Worm (Caenorhabditis elegans): ENCODE data around the gene far-5.

- TF ChIP-seq dao-5 (tag; optimal IDR thresholded peaks at IDR 0.05) (no peak), W03F9.2 (tag; optimal IDR thresholded peaks at IDR 0.05) (no peak), him-1 (tag; optimal IDR thresholded peaks at IDR 0.05) (no peak)
Measured at ce11 chrV:12964076-12964475, 31.3 kb upstream of the far-5 start, which contains the start of gene srd-35.
